ENCODE assay signal across 4 fruit fly cellular contexts in genomic region chr3R:7067092-7067491, dm6.
TF ChIP-seq lines count a peak whose summit lies in the region.

Gene CG1105, minus strand, starts transcription at chr3R:7067136.
Gene CG1965, plus strand, starts transcription at chr3R:7067401.

TF ChIP-seq in whole organism, adult, 20 proteins besides CTCF, POLR2A, EP300 and RAD21 (continued from another document):
- TF ChIP-seq CG33017 (tag; optimal IDR thresholded peaks at IDR 0.05; lab: Kevin White, UChicago): peak; percentile 74
- TF ChIP-seq CG7101 (tag; optimal IDR thresholded peaks at IDR 0.05; lab: Kevin White, UChicago): peak; percentile 88

TF ChIP-seq in whole organism, embryonic, 481 proteins besides CTCF, POLR2A, EP300 and RAD21 (continued from another document and continues in another):
- TF ChIP-seq Abd-B (GFP tag; optimal IDR thresholded peaks at IDR 0.05; lab: Kevin White, UChicago) (peak; percentile 95), grau (tag; optimal IDR thresholded peaks at IDR 0.05; lab: Kevin White, UChicago) (peak; percentile 92), Ets97D (GFP tag; optimal IDR thresholded peaks at IDR 0.05; lab: Kevin White, UChicago) (peak; percentile 93), CG33213 (GFP tag; optimal IDR thresholded peaks at IDR 0.05; lab: Kevin White, UChicago) (peak; percentile 92), MTF-1 (GFP tag; optimal IDR thresholded peaks at IDR 0.05; lab: Kevin White, UChicago; ENCODE audit: borderline replicate concordance) (peak; percentile 53), CG3281 (GFP tag; optimal IDR thresholded peaks at IDR 0.05; lab: Kevin White, UChicago) (peak; percentile 87), CG17328 (GFP tag; IDR thresholded peaks at IDR 0.05; lab: Robert Waterston, UW) (peak; percentile 91), CG11398 (GFP tag; optimal IDR thresholded peaks at IDR 0.05; lab: Kevin White, UChicago) (peak; percentile 76), cg (GFP tag; optimal IDR thresholded peaks at IDR 0.05; lab: Kevin White, UChicago) (no peak), ems (GFP tag; optimal IDR thresholded peaks at IDR 0.05; lab: Kevin White, UChicago) (peak; percentile 94), NC2β (GFP tag; optimal IDR thresholded peaks at IDR 0.05; lab: Kevin White, UChicago) (peak; percentile 92), Med (GFP tag; lab: Kevin White, UChicago) (peak; percentile 99), ewg (GFP tag; optimal IDR thresholded peaks at IDR 0.05; lab: Kevin White, UChicago) (peak; percentile 79), gsb (GFP tag; IDR thresholded peaks at IDR 0.05; lab: Robert Waterston, UW) (peak; percentile 83), CG6689 (GFP tag; IDR thresholded peaks at IDR 0.05; lab: Robert Waterston, UW) (peak; percentile 93), Mad (GFP tag; optimal IDR thresholded peaks at IDR 0.05; lab: Kevin White, UChicago) (peak; percentile 97), insv (GFP tag; optimal IDR thresholded peaks at IDR 0.05; lab: Kevin White, UChicago) (peak in 1 of 2 experiments; percentile 57), sc (optimal IDR thresholded peaks at IDR 0.05; lab: Kevin White, UChicago) (no peak), sc (GFP tag; optimal IDR thresholded peaks at IDR 0.05; lab: Kevin White, UChicago) (peak; percentile 68), klu (GFP tag; IDR thresholded peaks at IDR 0.05; lab: Robert Waterston, UW) (peak; percentile 94), fd96Cb (tag; optimal IDR thresholded peaks at IDR 0.05; lab: Kevin White, UChicago) (peak; percentile 92), CG32767 (GFP tag; IDR thresholded peaks at IDR 0.05; lab: Robert Waterston, UW) (peak; percentile 88), vvl (GFP tag; IDR thresholded peaks at IDR 0.05; lab: Robert Waterston, UW) (peak; percentile 94), CG31365 (tag; optimal IDR thresholded peaks at IDR 0.05; lab: Kevin White, UChicago) (peak; percentile 19), CoRest (tag; optimal IDR thresholded peaks at IDR 0.05; lab: Kevin White, UChicago) (peak; percentile 95), CG17186 (GFP tag; optimal IDR thresholded peaks at IDR 0.05; lab: Kevin White, UChicago) (peak; percentile 84), CG13624 (GFP tag; optimal IDR thresholded peaks at IDR 0.05; lab: Kevin White, UChicago) (peak; percentile 94), CG6854 (GFP tag; optimal IDR thresholded peaks at IDR 0.05; lab: Kevin White, UChicago) (no peak), esg (GFP tag; conservative IDR thresholded peaks at IDR 0.05; lab: Robert Waterston, UW) (peak; percentile 92), Six4 (GFP tag; optimal IDR thresholded peaks at IDR 0.05; lab: Kevin White, UChicago) (peak; percentile 94), Usf (GFP tag; optimal IDR thresholded peaks at IDR 0.05; lab: Kevin White, UChicago) (peak; percentile 87), mirr (GFP tag; optimal IDR thresholded peaks at IDR 0.05; lab: Kevin White, UChicago) (no peak), Lpt (GFP tag; optimal IDR thresholded peaks at IDR 0.05; lab: Kevin White, UChicago) (no peak), CG34422 (GFP tag; IDR thresholded peaks at IDR 0.05; lab: Robert Waterston, UW) (peak; percentile 96), CG17912 (GFP tag; optimal IDR thresholded peaks at IDR 0.05; lab: Kevin White, UChicago) (peak; percentile 78), eve (GFP tag; optimal IDR thresholded peaks at IDR 0.05; lab: Kevin White, UChicago) (peak in 1 of 2 experiments; percentile 69), Xbp1 (GFP tag; optimal IDR thresholded peaks at IDR 0.05; lab: Kevin White, UChicago) (peak; percentile 97), Blimp-1 (GFP tag; optimal IDR thresholded peaks at IDR 0.05; lab: Kevin White, UChicago) (peak; percentile 90), Adf1 (GFP tag; IDR thresholded peaks at IDR 0.05; lab: Robert Waterston, UW) (peak; percentile 78), Side (GFP tag; optimal IDR thresholded peaks at IDR 0.05; lab: Kevin White, UChicago) (peak; percentile 91), CG8290 (GFP tag; optimal IDR thresholded peaks at IDR 0.05; lab: Kevin White, UChicago) (peak; percentile 91), CG8290 (tag; optimal IDR thresholded peaks at IDR 0.05; lab: Kevin White, UChicago) (peak; percentile 83), tin (GFP tag; optimal IDR thresholded peaks at IDR 0.05; lab: Kevin White, UChicago) (peak; percentile 97)

TF ChIP-seq in whole organism, prepupa, 60 proteins besides CTCF, POLR2A, EP300 and RAD21 (continued from another document):
- TF ChIP-seq topi (GFP tag; optimal IDR thresholded peaks at IDR 0.05; lab: Kevin White, UChicago): peak; percentile 82
- TF ChIP-seq CG31627 (GFP tag; optimal IDR thresholded peaks at IDR 0.05; lab: Kevin White, UChicago): peak; percentile 94
- TF ChIP-seq Hr38 (GFP tag; optimal IDR thresholded peaks at IDR 0.05; lab: Kevin White, UChicago): no peak
- TF ChIP-seq CG11902 (GFP tag; optimal IDR thresholded peaks at IDR 0.05; lab: Kevin White, UChicago): peak; percentile 89
- TF ChIP-seq Sox14 (GFP tag; optimal IDR thresholded peaks at IDR 0.05; lab: Kevin White, UChicago): peak; percentile 91
- TF ChIP-seq CG6163 (GFP tag; IDR thresholded peaks at IDR 0.05; lab: Robert Waterston, UW): no peak; the same call in 1 of the 3 replicates
- peak; percentile 84 for TF ChIP-seq fkh (GFP tag; optimal IDR thresholded peaks at IDR 0.05; lab: Kevin White, UChicago)
- peak; percentile 76 for TF ChIP-seq CG34406 (GFP tag; optimal IDR thresholded peaks at IDR 0.05; lab: Kevin White, UChicago)
- peak; percentile 80 for TF ChIP-seq CG7368 (GFP tag; optimal IDR thresholded peaks at IDR 0.05; lab: Kevin White, UChicago)
- peak; percentile 75 for TF ChIP-seq Sox102F (GFP tag; optimal IDR thresholded peaks at IDR 0.05; lab: Kevin White, UChicago)
- TF ChIP-seq spab (GFP tag; optimal IDR thresholded peaks at IDR 0.05; lab: Kevin White, UChicago): no peak
- TF ChIP-seq dac (GFP tag; optimal IDR thresholded peaks at IDR 0.05; lab: Kevin White, UChicago): peak; percentile 61
- TF ChIP-seq CG3919 (GFP tag; optimal IDR thresholded peaks at IDR 0.05; lab: Kevin White, UChicago): peak; percentile 88
- TF ChIP-seq CG11762 (GFP tag; optimal IDR thresholded peaks at IDR 0.05; lab: Kevin White, UChicago; ENCODE audit: insufficient read depth): peak; percentile 61
- peak; percentile 89 for TF ChIP-seq acj6 (GFP tag; optimal IDR thresholded peaks at IDR 0.05; lab: Kevin White, UChicago)
- peak; percentile 93 for TF ChIP-seq Eip78C (GFP tag; lab: Kevin White, UChicago)
- no peak for TF ChIP-seq CG4318 (GFP tag; optimal IDR thresholded peaks at IDR 0.05; lab: Kevin White, UChicago)
- peak; percentile 68 for TF ChIP-seq CG1621 (tag; optimal IDR thresholded peaks at IDR 0.05; lab: Kevin White, UChicago)
- peak; percentile 85 for TF ChIP-seq eg (GFP tag; IDR thresholded peaks at IDR 0.05; lab: Robert Waterston, UW)
- peak; percentile 59 for TF ChIP-seq CG6808 (GFP tag; optimal IDR thresholded peaks at IDR 0.05; lab: Kevin White, UChicago)
- peak; percentile 82 for TF ChIP-seq CG32006 (GFP tag; optimal IDR thresholded peaks at IDR 0.05; lab: Kevin White, UChicago)
- TF ChIP-seq CG6854 (GFP tag; optimal IDR thresholded peaks at IDR 0.05; lab: Kevin White, UChicago): no peak
- peak in 1 of 2 experiments; percentile 65 for TF ChIP-seq salr (GFP tag; optimal IDR thresholded peaks at IDR 0.05; lab: Kevin White, UChicago)
- TF ChIP-seq vri (GFP tag; optimal IDR thresholded peaks at IDR 0.05; lab: Kevin White, UChicago): peak; percentile 77
- peak; percentile 89 for TF ChIP-seq Smox (GFP tag; optimal IDR thresholded peaks at IDR 0.05; lab: Kevin White, UChicago)
- peak; percentile 65 for TF ChIP-seq dsx (GFP tag; optimal IDR thresholded peaks at IDR 0.05; lab: Kevin White, UChicago; ENCODE audit: poor library complexity, severe bottlenecking)
- peak; percentile 91 for TF ChIP-seq lz (GFP tag; optimal IDR thresholded peaks at IDR 0.05; lab: Kevin White, UChicago)
- peak; percentile 92 for TF ChIP-seq pdm3 (GFP tag; optimal IDR thresholded peaks at IDR 0.05; lab: Kevin White, UChicago)
- no peak for TF ChIP-seq CG8632 (GFP tag; optimal IDR thresholded peaks at IDR 0.05; lab: Kevin White, UChicago)
- TF ChIP-seq cyc (GFP tag; optimal IDR thresholded peaks at IDR 0.05; lab: Kevin White, UChicago): peak; percentile 92
- TF ChIP-seq esn (GFP tag; optimal IDR thresholded peaks at IDR 0.05; lab: Kevin White, UChicago): peak; percentile 92
- no peak for TF ChIP-seq ss (GFP tag; optimal IDR thresholded peaks at IDR 0.05; lab: Kevin White, UChicago)
- TF ChIP-seq Gug (GFP tag; IDR thresholded peaks at IDR 0.05; lab: Robert Waterston, UW): peak; percentile 83
- TF ChIP-seq CG16779 (tag; optimal IDR thresholded peaks at IDR 0.05; lab: Kevin White, UChicago): no peak
- TF ChIP-seq Blimp-1 (GFP tag; optimal IDR thresholded peaks at IDR 0.05; lab: Kevin White, UChicago): no peak
- TF ChIP-seq Sox15 (GFP tag; optimal IDR thresholded peaks at IDR 0.05; lab: Kevin White, UChicago): peak; percentile 90
- no peak for TF ChIP-seq CG9139 (GFP tag; optimal IDR thresholded peaks at IDR 0.05; lab: Kevin White, UChicago)
- TF ChIP-seq Hr39 (GFP tag; optimal IDR thresholded peaks at IDR 0.05; lab: Kevin White, UChicago): peak; percentile 94
- peak; percentile 86 for TF ChIP-seq Met (GFP tag; optimal IDR thresholded peaks at IDR 0.05; lab: Kevin White, UChicago)
- peak; percentile 66; the same call in 1 of the 2 replicates for TF ChIP-seq CG11294 (GFP tag; IDR thresholded peaks at IDR 0.05; lab: Robert Waterston, UW)
- TF ChIP-seq Ets96B (tag; optimal IDR thresholded peaks at IDR 0.05; lab: Kevin White, UChicago): peak; percentile 81

TF ChIP-seq in whole organism, wandering third instar larva, 38 proteins besides CTCF, POLR2A, EP300 and RAD21 (continued from another document):
- TF ChIP-seq brk (GFP tag; optimal IDR thresholded peaks at IDR 0.05; lab: Kevin White, UChicago) (no peak), dl (GFP tag; optimal IDR thresholded peaks at IDR 0.05; lab: Kevin White, UChicago; ENCODE audit: insufficient read depth in 1 of 2, partially characterized antibody in 2 of 2) (no peak), Hnf4 (GFP tag; optimal IDR thresholded peaks at IDR 0.05; lab: Kevin White, UChicago) (peak; percentile 95), N (GFP tag; optimal IDR thresholded peaks at IDR 0.05; lab: Kevin White, UChicago) (no peak), Hr83 (GFP tag; optimal IDR thresholded peaks at IDR 0.05; lab: Kevin White, UChicago; ENCODE audit: poor library complexity, severe bottlenecking) (peak; percentile 59), dsf (GFP tag; optimal IDR thresholded peaks at IDR 0.05; lab: Kevin White, UChicago; ENCODE audit: borderline replicate concordance) (peak; percentile 92), fru (GFP tag; optimal IDR thresholded peaks at IDR 0.05; lab: Kevin White, UChicago) (peak; percentile 90), dmrt93B (GFP tag; optimal IDR thresholded peaks at IDR 0.05; lab: Kevin White, UChicago) (peak; percentile 82), Rel (GFP tag; optimal IDR thresholded peaks at IDR 0.05; lab: Kevin White, UChicago) (no peak), Rel (tag; optimal IDR thresholded peaks at IDR 0.05; lab: Kevin White, UChicago) (peak; percentile 68), psq (GFP tag; optimal IDR thresholded peaks at IDR 0.05; lab: Kevin White, UChicago) (peak; percentile 78), br (GFP tag; optimal IDR thresholded peaks at IDR 0.05; lab: Kevin White, UChicago) (peak; percentile 87), woc (GFP tag; optimal IDR thresholded peaks at IDR 0.05; lab: Kevin White, UChicago) (peak; percentile 83), CrebA (GFP tag; optimal IDR thresholded peaks at IDR 0.05; lab: Kevin White, UChicago; ENCODE audit: borderline replicate concordance) (no peak), pan (optimal IDR thresholded peaks at IDR 0.05; lab: Kevin White, UChicago) (no peak)
TF ChIP-seq in whole organism, wandering third instar larva: peak in this region for 24.
